Worm (Caenorhabditis elegans) whole organism, L1 larva: ENCODE results near the gene F22B5.5.

ENCODE experiments used
- efl-3 ChIP-seq: fragments of 200-800 bp; sonication (Bioruptor generic); optimal IDR thresholded peaks from 2 replicates; lab custom pipeline; 2018; ENCODE audit warnings: mild to moderate bottlenecking, missing genetic modification characterization, missing compliant biosample characterization
- egl-13 ChIP-seq: sonication (generic microtip); optimal IDR thresholded peaks from 2 replicates; lab custom pipeline; 2016; ENCODE audit warnings: missing genotype, missing genetic modification reagents, missing genetic modification characterization, missing compliant biosample characterization
- lsy-2 ChIP-seq, 2 experiments: fragments of 150-350 bp; optimal IDR thresholded peaks; 2 replicates each; lab custom pipeline; 2014; ENCODE audit warnings: missing biosample characterization in 2 of 2, missing genetic modification characterization in 2 of 2
- snpc-4 ChIP-seq: fragments of 150-350 bp; optimal IDR thresholded peaks from 2 replicates; lab custom pipeline; 2014; ENCODE audit warnings: missing biosample characterization, missing genetic modification characterization
- vab-15 ChIP-seq: sonication (generic microtip); optimal IDR thresholded peaks from 2 replicates; lab custom pipeline; 2017; ENCODE audit warnings: missing genotype, mild to moderate bottlenecking, missing genetic modification characterization, missing compliant biosample characterization

- no peak for TF ChIP-seq lsy-2 (tag; optimal IDR thresholded peaks at IDR 0.05; lab: Kevin White, UChicago)
- TF ChIP-seq efl-3 (GFP tag; lab: Kevin White, UChicago): peak; percentile 84
- TF ChIP-seq egl-13 (tag; lab: Kevin White, UChicago): no peak
- no peak for TF ChIP-seq snpc-4 (tag; lab: Kevin White, UChicago)
- TF ChIP-seq vab-15 (tag; lab: Kevin White, UChicago): no peak
Observed at ce11 chrII:8415462-8416037, 38.9 kb downstream of the F22B5.5 start.
